Fruit fly (Drosophila melanogaster) whole organism, embryonic: ENCODE data around the gene Atx-1.
A peak's percentile ranks its signal among the peaks of the same experiment; 100 is the strongest.

Source experiments
- Ada2b ChIP-seq: fragments of 200-800 bp; sonication (Bioruptor generic); IDR thresholded peaks from 2 replicates; pipeline ENCODE4 v1.3.6; 2022; ENCODE audit warnings: missing biosample characterization, missing genetic modification characterization
- Asciz ChIP-seq: fragments of 200-800 bp; sonication (Bioruptor generic); optimal IDR thresholded peaks from 2 replicates; lab custom pipeline; 2017; ENCODE audit warnings: missing biosample characterization, mild to moderate bottlenecking, missing genetic modification characterization, missing genetic modification reagents
- Atf6 ChIP-seq: fragments of 200-800 bp; sonication (Bioruptor generic); IDR thresholded peaks from 2 replicates; pipeline ENCODE4 v1.3.6; 2022; ENCODE audit warnings: missing biosample characterization, missing genetic modification characterization
- CG10654 ChIP-seq: fragments of 200-800 bp; sonication (Bioruptor generic); optimal IDR thresholded peaks from 2 replicates; lab custom pipeline; 2016; ENCODE audit warnings: missing biosample characterization, missing genetic modification characterization
- CG12769 ChIP-seq: fragments of 200-800 bp; sonication (Bioruptor generic); optimal IDR thresholded peaks from 2 replicates; lab custom pipeline; 2019; ENCODE audit warnings: missing biosample characterization, mild to moderate bottlenecking, missing genetic modification characterization, moderate library complexity
- CG13296 ChIP-seq: fragments of 200-800 bp; sonication (Bioruptor generic); optimal IDR thresholded peaks from 3 replicates; lab custom pipeline; 2018; ENCODE audit warnings: missing biosample characterization, mild to moderate bottlenecking, missing genetic modification characterization
- CG14050 ChIP-seq: fragments of 200-800 bp; sonication (Bioruptor generic); IDR thresholded peaks from 3 replicates; pipeline ENCODE4 v1.3.6; 2022; ENCODE audit warnings: missing biosample characterization, missing genetic modification characterization
- CG17361 ChIP-seq: fragments of 200-800 bp; sonication (Bioruptor generic); IDR thresholded peaks from 3 replicates; pipeline ENCODE4 v1.3.6; 2022; ENCODE audit warnings: missing biosample characterization, missing genetic modification characterization
- CG17385 ChIP-seq: fragments of 200-800 bp; sonication (Bioruptor generic); optimal IDR thresholded peaks from 3 replicates; lab custom pipeline; 2018; ENCODE audit warnings: missing biosample characterization, mild to moderate bottlenecking, missing genetic modification characterization
- CG18011 ChIP-seq: fragments of 200-800 bp; sonication (Bioruptor generic); optimal IDR thresholded peaks from 2 replicates; lab custom pipeline; 2017; ENCODE audit warnings: missing biosample characterization, missing genetic modification characterization, mild to moderate bottlenecking, moderate library complexity, missing genotype
- CG18476 ChIP-seq: fragments of 200-800 bp; sonication (Bioruptor generic); optimal IDR thresholded peaks from 2 replicates; lab custom pipeline; 2016; ENCODE audit warnings: missing biosample characterization, mild to moderate bottlenecking, missing genetic modification characterization
- CG18619 ChIP-seq: fragments of 200-800 bp; sonication (Bioruptor generic); optimal IDR thresholded peaks from 3 replicates; lab custom pipeline; 2017; ENCODE audit warnings: missing biosample characterization, mild to moderate bottlenecking, missing genetic modification characterization
- CG3838 ChIP-seq: fragments of 200-800 bp; sonication (Bioruptor generic); optimal IDR thresholded peaks from 3 replicates; lab custom pipeline; 2016; ENCODE audit warnings: missing biosample characterization, missing genetic modification characterization
- CG3847 ChIP-seq: fragments of 200-800 bp; sonication (Bioruptor generic); IDR thresholded peaks from 2 replicates; pipeline ENCODE4 v1.3.6; 2022; ENCODE audit warnings: missing biosample characterization, missing genetic modification characterization
- CG43689 ChIP-seq: fragments of 200-800 bp; sonication (Bioruptor generic); IDR thresholded peaks from 2 replicates; pipeline ENCODE4 v1.3.6; 2022; ENCODE audit warnings: missing biosample characterization, missing genetic modification characterization
- CG6683 ChIP-seq: fragments of 200-800 bp; sonication (Bioruptor generic); optimal IDR thresholded peaks from 2 replicates; lab custom pipeline; 2017; ENCODE audit warnings: missing biosample characterization, mild to moderate bottlenecking, missing genetic modification characterization, missing genetic modification reagents
- CG7987 ChIP-seq: fragments of 200-800 bp; sonication (Bioruptor generic); optimal IDR thresholded peaks from 2 replicates; lab custom pipeline; 2018; ENCODE audit warnings: missing biosample characterization, mild to moderate bottlenecking, missing genetic modification characterization, moderate library complexity
- CG8359 ChIP-seq: fragments of 200-800 bp; sonication (Bioruptor generic); optimal IDR thresholded peaks from 2 replicates; lab custom pipeline; 2017; ENCODE audit warnings: missing biosample characterization, mild to moderate bottlenecking, missing genetic modification characterization, borderline replicate concordance
- CG8388 ChIP-seq: fragments of 200-800 bp; sonication (Bioruptor generic); optimal IDR thresholded peaks from 2 replicates; lab custom pipeline; 2019; ENCODE audit warnings: missing biosample characterization, mild to moderate bottlenecking, missing genetic modification characterization, moderate library complexity
- CG8944 ChIP-seq: fragments of 200-800 bp; sonication (Bioruptor generic); optimal IDR thresholded peaks from 3 replicates; lab custom pipeline; 2016; ENCODE audit warnings: missing biosample characterization, missing genetic modification characterization
- CG9727 ChIP-seq: fragments of 200-800 bp; sonication (Bioruptor generic); optimal IDR thresholded peaks from 3 replicates; lab custom pipeline; 2017; ENCODE audit warnings: missing biosample characterization, mild to moderate bottlenecking, missing genetic modification characterization
- CG9817 ChIP-seq: fragments of 200-800 bp; sonication (Bioruptor generic); optimal IDR thresholded peaks from 2 replicates; lab custom pipeline; 2018; ENCODE audit warnings: missing biosample characterization, mild to moderate bottlenecking, missing genetic modification characterization, moderate library complexity
- D19A ChIP-seq: fragments of 200-800 bp; optimal IDR thresholded peaks from 3 replicates; lab custom pipeline; 2019; ENCODE audit warnings: missing biosample characterization, mild to moderate bottlenecking, missing genetic modification characterization, moderate library complexity
- Dip2 ChIP-seq: fragments of 200-800 bp; sonication (Bioruptor generic); IDR thresholded peaks from 2 replicates; pipeline ENCODE4 v1.3.6; 2022; ENCODE audit warnings: missing biosample characterization, missing genetic modification characterization
- Dll ChIP-seq: fragments of 200-800 bp; sonication (Bioruptor generic); IDR thresholded peaks from 4 replicates; pipeline ENCODE4 v1.3.6; 2022; ENCODE audit warnings: missing biosample characterization, missing genetic modification characterization; ENCODE audit not compliant: partially characterized antibody
- ERR ChIP-seq: fragments of 200-800 bp; sonication (Bioruptor generic); optimal IDR thresholded peaks from 2 replicates; lab custom pipeline; 2016; ENCODE audit warnings: missing biosample characterization, missing genetic modification characterization
- Fer1 ChIP-seq: fragments of 200-800 bp; sonication (Bioruptor generic); optimal IDR thresholded peaks from 2 replicates; lab custom pipeline; 2017; ENCODE audit warnings: missing biosample characterization, mild to moderate bottlenecking, missing genetic modification characterization
- HLH3B ChIP-seq: fragments of 200-800 bp; sonication (Bioruptor generic); IDR thresholded peaks from 2 replicates; pipeline ENCODE4 v1.3.6; 2022; ENCODE audit warnings: missing biosample characterization, missing genetic modification characterization
- Max ChIP-seq: fragments of 200-800 bp; sonication (Bioruptor generic); optimal IDR thresholded peaks from 2 replicates; lab custom pipeline; 2016; ENCODE audit warnings: missing biosample characterization, mild to moderate bottlenecking, missing genetic modification characterization
- NC2α ChIP-seq: fragments of 200-800 bp; sonication (Bioruptor generic); optimal IDR thresholded peaks from 2 replicates; lab custom pipeline; 2016; ENCODE audit warnings: missing biosample characterization, missing genetic modification characterization
- Nf-YA ChIP-seq: fragments of 200-800 bp; sonication (Bioruptor generic); IDR thresholded peaks from 2 replicates; pipeline ENCODE4 v1.3.6; 2022; ENCODE audit warnings: missing biosample characterization, missing genetic modification characterization
- Sin3A ChIP-seq: fragments of >200 bp; optimal IDR thresholded peaks from 2 replicates; lab custom pipeline; 2018
- Usf ChIP-seq: fragments of 200-800 bp; sonication (Bioruptor generic); optimal IDR thresholded peaks from 2 replicates; lab custom pipeline; 2017; ENCODE audit warnings: missing genotype, missing biosample characterization, missing genetic modification characterization
- Vsx1 ChIP-seq: fragments of 200-800 bp; sonication (Bioruptor generic); optimal IDR thresholded peaks from 2 replicates; lab custom pipeline; 2017; ENCODE audit warnings: missing biosample characterization, mild to moderate bottlenecking, missing genetic modification characterization, missing genetic modification reagents
- az2 ChIP-seq: fragments of 200-800 bp; sonication (Bioruptor generic); optimal IDR thresholded peaks from 3 replicates; lab custom pipeline; 2016; ENCODE audit warnings: missing biosample characterization, missing genetic modification characterization
- bigmax ChIP-seq: fragments of 200-800 bp; sonication (Bioruptor generic); optimal IDR thresholded peaks from 2 replicates; lab custom pipeline; 2018; ENCODE audit warnings: missing biosample characterization, mild to moderate bottlenecking, missing genetic modification characterization
- bowl ChIP-seq: fragments of 200-800 bp; sonication (Bioruptor generic); IDR thresholded peaks from 2 replicates; pipeline ENCODE4 v1.3.6; 2022; ENCODE audit warnings: missing biosample characterization, missing genetic modification characterization
- btn ChIP-seq: fragments of 200-800 bp; sonication (Bioruptor generic); optimal IDR thresholded peaks from 2 replicates; lab custom pipeline; 2016; ENCODE audit warnings: missing biosample characterization, missing genetic modification characterization
- ci ChIP-seq: fragments of 200-800 bp; sonication (Bioruptor generic); IDR thresholded peaks from 3 replicates; pipeline ENCODE4 v1.3.6; 2022; ENCODE audit warnings: missing biosample characterization, missing genetic modification characterization
- dpn ChIP-seq, 2 experiments: fragments of 200-800 bp; sonication (Bioruptor generic); optimal IDR thresholded peaks; 3 replicates each; lab custom pipeline; 2016; ENCODE audit warnings: missing biosample characterization in 2 of 2, missing genetic modification characterization in 2 of 2
- fd96Cb ChIP-seq: fragments of 200-800 bp; sonication (Bioruptor generic); optimal IDR thresholded peaks from 2 replicates; lab custom pipeline; 2018; ENCODE audit warnings: missing biosample characterization, mild to moderate bottlenecking, missing genetic modification characterization, moderate library complexity
- h ChIP-seq: fragments of >200 bp; optimal IDR thresholded peaks from 2 replicates; lab custom pipeline; 2017
- hb ChIP-seq: fragments of 200-800 bp; sonication (Bioruptor generic); IDR thresholded peaks from 3 replicates; pipeline ENCODE4 v1.3.6; 2022; ENCODE audit warnings: missing biosample characterization, missing genetic modification characterization; ENCODE audit not compliant: partially characterized antibody
- jing ChIP-seq: fragments of 200-800 bp; sonication (Bioruptor generic); optimal IDR thresholded peaks from 2 replicates; lab custom pipeline; 2018; ENCODE audit warnings: missing biosample characterization, mild to moderate bottlenecking, missing genetic modification characterization
- mld ChIP-seq: fragments of 200-800 bp; sonication (Bioruptor generic); IDR thresholded peaks from 3 replicates; pipeline ENCODE4 v1.3.6; 2022; ENCODE audit warnings: missing biosample characterization, missing genetic modification characterization; ENCODE audit not compliant: partially characterized antibody
- salm ChIP-seq: fragments of 200-800 bp; sonication (Bioruptor generic); optimal IDR thresholded peaks from 2 replicates; lab custom pipeline; 2018; ENCODE audit warnings: missing biosample characterization, mild to moderate bottlenecking, missing genetic modification characterization
- schlank ChIP-seq: fragments of 200-800 bp; sonication (Bioruptor generic); optimal IDR thresholded peaks from 2 replicates; lab custom pipeline; 2018; ENCODE audit warnings: missing biosample characterization, mild to moderate bottlenecking, missing genetic modification characterization
- slou ChIP-seq: fragments of 200-800 bp; sonication (Bioruptor generic); optimal IDR thresholded peaks from 3 replicates; lab custom pipeline; 2016; ENCODE audit warnings: missing biosample characterization, missing genetic modification characterization
- tio ChIP-seq: fragments of 200-800 bp; sonication (Bioruptor generic); optimal IDR thresholded peaks from 2 replicates; lab custom pipeline; 2017; ENCODE audit warnings: missing biosample characterization, missing genetic modification characterization, inconsistent platforms

The Atx-1 gene

DNA sequence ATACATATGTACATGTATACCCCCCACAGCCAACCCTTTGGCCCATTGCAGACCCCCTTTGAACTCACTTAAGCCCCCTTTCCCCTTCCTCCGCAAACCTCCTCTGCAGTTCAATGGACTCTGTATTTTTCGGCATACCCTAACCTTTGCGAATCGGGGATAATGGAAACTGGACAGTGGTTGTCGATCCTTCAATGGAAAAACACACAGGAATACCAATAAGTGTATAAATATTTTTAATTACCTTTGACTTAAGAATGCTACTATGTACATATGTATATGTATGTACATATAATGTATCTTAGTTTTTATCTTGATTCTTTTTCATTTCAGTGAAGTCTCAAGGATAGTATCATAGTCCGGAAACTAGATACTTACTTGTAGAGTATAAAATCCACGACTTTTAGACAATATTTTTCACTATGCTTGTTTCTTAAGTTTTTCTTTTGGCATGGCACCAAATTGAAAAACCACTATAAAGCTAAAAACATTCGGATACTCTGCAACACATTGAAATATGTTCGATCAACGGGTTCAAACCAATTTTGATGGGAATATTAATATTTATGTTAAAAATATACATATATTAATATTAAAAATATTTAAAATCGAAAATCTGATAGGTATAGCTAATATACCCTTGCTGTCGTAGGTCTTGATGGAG, 33.5 kb downstream of the Atx-1 start (continued):
- TF ChIP-seq Atf6 (GFP tag; lab: Robert Waterston, UW) (peak; percentile 55; the same call in 1 of the 2 replicates), btn (GFP tag; lab: Kevin White, UChicago) (no peak), CG3838 (GFP tag; lab: Kevin White, UChicago) (no peak), Sin3A (lab: Kevin White, UChicago) (no peak), Dll (GFP tag; lab: Robert Waterston, UW) (no peak), fd96Cb (tag; lab: Kevin White, UChicago) (peak; percentile 74), CG9727 (GFP tag; lab: Kevin White, UChicago) (peak; percentile 48), Asciz (peak; percentile 73), Nf-YA (GFP tag; lab: Robert Waterston, UW) (peak; percentile 60), Ada2b (GFP tag; lab: Robert Waterston, UW) (peak; percentile 75), az2 (GFP tag; lab: Kevin White, UChicago) (peak; percentile 48), CG6683 (GFP tag; lab: Kevin White, UChicago) (no peak), CG17361 (GFP tag; lab: Robert Waterston, UW) (peak; percentile 72), CG18011 (GFP tag; lab: Kevin White, UChicago) (no peak), slou (GFP tag; lab: Kevin White, UChicago) (no peak), CG7987 (GFP tag; lab: Kevin White, UChicago) (no peak), salm (tag; lab: Kevin White, UChicago) (peak; percentile 43), Max (GFP tag; lab: Kevin White, UChicago) (peak; percentile 11), jing (GFP tag; lab: Kevin White, UChicago) (no peak), CG8388 (GFP tag; lab: Kevin White, UChicago) (peak; percentile 63), Dip2 (GFP tag; lab: Robert Waterston, UW) (no peak), h (lab: Kevin White, UChicago) (no peak), Usf (GFP tag; lab: Kevin White, UChicago) (no peak), mld (GFP tag; lab: Robert Waterston, UW) (no peak), Vsx1 (peak; percentile 54), ERR (GFP tag; lab: Kevin White, UChicago) (no peak), CG10654 (peak; percentile 37), CG17385 (GFP tag; lab: Kevin White, UChicago) (peak; percentile 76), ci (GFP tag; lab: Robert Waterston, UW) (peak; percentile 79), dpn (GFP tag; optimal IDR thresholded peaks at IDR 0.05; lab: Kevin White, UChicago) (peak; percentile 16 to 59), bigmax (no peak), CG43689 (GFP tag; lab: Robert Waterston, UW) (no peak; the same call in 1 of the 2 replicates), CG18476 (peak; percentile 26), CG3847 (GFP tag; lab: Robert Waterston, UW) (peak; percentile 63), CG8359 (GFP tag; lab: Kevin White, UChicago) (no peak), schlank (no peak), D19A (peak; percentile 97), tio (GFP tag; lab: Kevin White, UChicago) (peak; percentile 18), CG8944 (no peak), CG9817 (peak; percentile 52), NC2α (GFP tag; lab: Kevin White, UChicago) (no peak), CG13296 (GFP tag; lab: Kevin White, UChicago) (peak; percentile 45), CG12769 (tag; lab: Kevin White, UChicago) (peak; percentile 46), CG18619 (GFP tag; lab: Kevin White, UChicago) (peak; percentile 67), hb (GFP tag; lab: Robert Waterston, UW) (no peak), CG14050 (GFP tag; lab: Robert Waterston, UW) (peak; percentile 61; the same call in 2 of the 3 replicates), Fer1 (peak; percentile 41), bowl (GFP tag; lab: Robert Waterston, UW) (peak; percentile 12; the same call in 1 of the 2 replicates), HLH3B (GFP tag; lab: Robert Waterston, UW) (peak; percentile 81)
